Fruit fly (Drosophila melanogaster) Kc167 (cell line): ENCODE results near the gene mIF2.

Experiments used
- h ChIP-seq: fragments of >200 bp; optimal IDR thresholded peaks from 3 replicates; lab custom pipeline; 2018; ENCODE audit warnings: missing external identifiers
- psq ChIP-seq: fragments of >200 bp; optimal IDR thresholded peaks from 2 replicates; lab custom pipeline; 2017; ENCODE audit warnings: missing external identifiers

DNA sequence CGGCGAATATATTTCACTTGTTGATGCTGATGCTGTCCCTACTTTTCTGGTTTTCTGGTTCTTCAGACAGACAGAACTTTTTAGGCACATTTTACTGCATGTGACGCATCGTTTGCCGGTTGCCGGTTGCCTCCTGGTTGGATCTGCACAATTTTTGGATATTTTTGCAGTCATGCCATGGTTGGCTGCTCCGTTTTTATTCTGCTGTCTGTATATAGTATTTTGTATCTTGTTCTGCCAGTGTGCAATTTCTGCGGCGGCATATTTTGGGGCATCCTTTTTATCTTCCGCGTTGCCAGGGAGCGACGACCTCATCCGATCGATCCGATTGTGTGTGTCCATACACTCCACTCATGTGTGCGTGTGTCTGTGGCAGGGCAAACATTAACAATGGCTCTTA lies 7.8 kb downstream of the mIF2 start:
- TF ChIP-seq psq (no peak), h (lab: Kevin White, UChicago) (no peak)
